Fruit fly (Drosophila melanogaster): Measurements from ENCODE around the gene CG34012.
A peak's percentile ranks its signal among the peaks of the same experiment; 100 is the strongest.

CG34012 gene

dm6 chr3L:11109454-11109853 lies at the start of gene CG34012, which contains the start of gene emei:
Gene CG34012 (minus strand): TSS chr3L:11109505.
Gene emei (plus strand): TSS chr3L:11109690.
- no peak for TF ChIP-seq CG13123 (GFP tag; optimal IDR thresholded peaks at IDR 0.05)
- TF ChIP-seq CG1024 (GFP tag; IDR thresholded peaks at IDR 0.05): no peak
- no peak for TF ChIP-seq Sox102F (GFP tag; optimal IDR thresholded peaks at IDR 0.05)
- peak; percentile 18 for TF ChIP-seq CG17186 (GFP tag; optimal IDR thresholded peaks at IDR 0.05)
- peak; percentile 43 for TF ChIP-seq pzg (GFP tag; optimal IDR thresholded peaks at IDR 0.05)
- TF ChIP-seq CG14441 (GFP tag; IDR thresholded peaks at IDR 0.05): no peak
- no peak for TF ChIP-seq CG2120 (GFP tag; optimal IDR thresholded peaks at IDR 0.05)
- TF ChIP-seq CG32767 (GFP tag; IDR thresholded peaks at IDR 0.05): no peak
- TF ChIP-seq CG15514 (GFP tag; optimal IDR thresholded peaks at IDR 0.05): peak; percentile 79
- 0 out of 3 replicates have a peak, but pooled peaks have one; percentile 37 for TF ChIP-seq CG34422 (GFP tag; IDR thresholded peaks at IDR 0.05)
- peak; percentile 82 for TF ChIP-seq bigmax (GFP tag; optimal IDR thresholded peaks at IDR 0.05)
- TF ChIP-seq CG2199 (GFP tag; IDR thresholded peaks at IDR 0.05): no peak
- peak; percentile 6 for TF ChIP-seq CG4617 (GFP tag; optimal IDR thresholded peaks at IDR 0.05; ENCODE audit: borderline replicate concordance)
- peak; percentile 47 for TF ChIP-seq CG9797 (GFP tag; optimal IDR thresholded peaks at IDR 0.05)
- peak in 1 of 2 experiments; percentile 6 for TF ChIP-seq Pdp1 (GFP tag; optimal IDR thresholded peaks at IDR 0.05)
- TF ChIP-seq YL-1 (GFP tag; optimal IDR thresholded peaks at IDR 0.05): peak; percentile 26
- TF ChIP-seq CG11085 (GFP tag; IDR thresholded peaks at IDR 0.05): no peak
- TF ChIP-seq zfh1 (GFP tag; IDR thresholded peaks at IDR 0.05): no peak
- TF ChIP-seq CG5953 (GFP tag; IDR thresholded peaks at IDR 0.05): no peak
- TF ChIP-seq pho (GFP tag; optimal IDR thresholded peaks at IDR 0.05): no peak
- TF ChIP-seq CG14014 (GFP tag; IDR thresholded peaks at IDR 0.05): no peak
- TF ChIP-seq CG18262 (tag; optimal IDR thresholded peaks at IDR 0.05): no peak
- no peak for TF ChIP-seq CG12744 (GFP tag; optimal IDR thresholded peaks at IDR 0.05)
- peak; percentile 77 for TF ChIP-seq gfzf (GFP tag; optimal IDR thresholded peaks at IDR 0.05)
- TF ChIP-seq MESR4 (GFP tag; optimal IDR thresholded peaks at IDR 0.05): peak; percentile 55
- peak; percentile 88 for TF ChIP-seq E2f2 (GFP tag; IDR thresholded peaks at IDR 0.05)
- no peak for TF ChIP-seq H2.0 (GFP tag; IDR thresholded peaks at IDR 0.05)
- no peak for TF ChIP-seq CG4730 (GFP tag; IDR thresholded peaks at IDR 0.05)
- no peak for TF ChIP-seq CG2202 (tag; optimal IDR thresholded peaks at IDR 0.05)
- no peak for TF ChIP-seq Dfd (GFP tag; optimal IDR thresholded peaks at IDR 0.05)
- no peak for TF ChIP-seq Lhr (GFP tag; optimal IDR thresholded peaks at IDR 0.05)
- TF ChIP-seq CG4820 (GFP tag; optimal IDR thresholded peaks at IDR 0.05): no peak
- peak; percentile 21 for TF ChIP-seq Sin3A (optimal IDR thresholded peaks at IDR 0.05)
- TF ChIP-seq sna (GFP tag; IDR thresholded peaks at IDR 0.05; ENCODE audit: partially characterized antibody): 0 out of 2 replicates have a peak, but pooled peaks have one; percentile 30
- no peak for TF ChIP-seq ftz-f1 (GFP tag; optimal IDR thresholded peaks at IDR 0.05)
- TF ChIP-seq tap (tag; optimal IDR thresholded peaks at IDR 0.05): no peak
- TF ChIP-seq MBD-R2 (GFP tag; IDR thresholded peaks at IDR 0.05): peak; percentile 41; the same call in 1 of the 2 replicates
- TF ChIP-seq Dp (GFP tag; optimal IDR thresholded peaks at IDR 0.05): peak; percentile 80
- peak; percentile 54 for TF ChIP-seq phol (tag; optimal IDR thresholded peaks at IDR 0.05)
- peak; percentile 60 for TF ChIP-seq CG14710 (tag; optimal IDR thresholded peaks at IDR 0.05)
- no peak for TF ChIP-seq wdn (GFP tag; IDR thresholded peaks at IDR 0.05)
- TF ChIP-seq trem (tag; optimal IDR thresholded peaks at IDR 0.05): peak; percentile 10
- no peak for TF ChIP-seq Xbp1 (GFP tag; optimal IDR thresholded peaks at IDR 0.05)
- TF ChIP-seq ash1 (GFP tag; optimal IDR thresholded peaks at IDR 0.05): no peak
- peak; percentile 10 for TF ChIP-seq CG10267 (tag; optimal IDR thresholded peaks at IDR 0.05)
- no peak for TF ChIP-seq crp (GFP tag; optimal IDR thresholded peaks at IDR 0.05)
- TF ChIP-seq Doc3 (GFP tag; IDR thresholded peaks at IDR 0.05; ENCODE audit: partially characterized antibody): no peak
- TF ChIP-seq stwl (tag; optimal IDR thresholded peaks at IDR 0.05): peak; percentile 26
- peak; percentile 32 for TF ChIP-seq Myb (GFP tag; optimal IDR thresholded peaks at IDR 0.05)
